Worm (Caenorhabditis elegans): ENCODE measurements around the gene R07A4.4.

DNA sequence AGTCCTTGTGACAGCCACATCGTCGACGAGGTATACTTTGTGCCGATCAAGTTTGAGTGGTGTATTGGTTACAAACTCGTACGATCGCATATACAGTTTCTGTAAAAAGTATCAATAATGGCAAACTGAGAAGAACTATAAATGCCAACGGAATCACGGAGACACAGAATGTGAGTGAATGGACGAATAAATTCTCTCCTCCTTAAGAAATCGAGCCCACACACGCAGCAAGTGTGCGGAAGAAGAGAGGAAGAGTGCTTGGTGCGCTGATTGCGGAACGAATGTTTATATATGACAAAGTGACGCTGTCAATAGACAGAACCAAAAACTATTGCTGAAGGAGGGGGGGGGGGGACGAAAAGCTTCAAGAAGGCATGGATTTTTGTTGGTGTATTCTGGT, 45.7 kb downstream of the R07A4.4 start, which contains the start of gene rhgf-1:
- no peak for TF ChIP-seq med-1 (GFP tag; optimal IDR thresholded peaks at IDR 0.05; ENCODE audit: insufficient read depth)
- no peak for TF ChIP-seq ztf-23 (GFP tag; IDR thresholded peaks at IDR 0.05)
- no peak for TF ChIP-seq klf-2 (GFP tag; conservative IDR thresholded peaks at IDR 0.05)
- TF ChIP-seq flt-1 (GFP tag; IDR thresholded peaks at IDR 0.05): no peak
- TF ChIP-seq cog-1 (tag; optimal IDR thresholded peaks at IDR 0.05): no peak
- no peak for TF ChIP-seq tab-1 (GFP tag; IDR thresholded peaks at IDR 0.05)
- no peak for TF ChIP-seq T22C8.4 (GFP tag; IDR thresholded peaks at IDR 0.05)
